Worm (Caenorhabditis elegans) whole organism, early embryonic: ENCODE measurements around the gene usp-46.
A peak's percentile ranks its signal among the peaks of the same experiment; 100 is the strongest.

Experiments
- B0310.2 ChIP-seq: sonication (generic microtip); optimal IDR thresholded peaks from 2 replicates; lab custom pipeline; 2016; ENCODE audit warnings: mild to moderate bottlenecking, missing genetic modification characterization, missing compliant biosample characterization
- F13C5.2 ChIP-seq: sonication (generic microtip); optimal IDR thresholded peaks from 2 replicates; lab custom pipeline; 2017; ENCODE audit warnings: mild to moderate bottlenecking, missing genetic modification characterization, inconsistent platforms, missing compliant biosample characterization
- aly-1 ChIP-seq: sonication (generic microtip); optimal IDR thresholded peaks from 2 replicates; lab custom pipeline; 2016; ENCODE audit warnings: missing genetic modification characterization, missing compliant biosample characterization
- ama-1 ChIP-seq: fragments of 150-350 bp; optimal IDR thresholded peaks from 2 replicates; lab custom pipeline; 2014
- ceh-13 ChIP-seq: fragments of 200-800 bp; sonication (Bioruptor generic); optimal IDR thresholded peaks from 2 replicates; lab custom pipeline; 2018; ENCODE audit warnings: mild to moderate bottlenecking, missing genetic modification characterization, missing compliant biosample characterization
- ceh-36 ChIP-seq: sonication (generic microtip); optimal IDR thresholded peaks from 2 replicates; lab custom pipeline; 2016; ENCODE audit warnings: missing genetic modification characterization, inconsistent platforms, missing compliant biosample characterization
- ets-7 ChIP-seq: sonication (generic microtip); optimal IDR thresholded peaks from 2 replicates; lab custom pipeline; 2016; ENCODE audit warnings: missing genotype, missing genetic modification characterization, missing compliant biosample characterization
- flt-1 ChIP-seq: fragments of 200-800 bp; sonication (Bioruptor generic); IDR thresholded peaks from 2 replicates; pipeline ENCODE4 v1.3.6; 2022; ENCODE audit warnings: missing genetic modification characterization, missing compliant biosample characterization
- hmbx-1 ChIP-seq: sonication (generic microtip); optimal IDR thresholded peaks from 2 replicates; lab custom pipeline; 2016; ENCODE audit warnings: mild to moderate bottlenecking, missing genetic modification characterization, missing compliant biosample characterization
- hmg-4 ChIP-seq: fragments of 200-800 bp; sonication (Bioruptor generic); optimal IDR thresholded peaks from 2 replicates; lab custom pipeline; 2018; ENCODE audit warnings: mild to moderate bottlenecking, missing genetic modification characterization, missing compliant biosample characterization
- hnd-1 ChIP-seq: sonication (generic microtip); optimal IDR thresholded peaks from 2 replicates; lab custom pipeline; 2016; ENCODE audit warnings: missing genetic modification characterization, missing compliant biosample characterization
- pes-1 ChIP-seq: fragments of 200-800 bp; sonication (Bioruptor generic); IDR thresholded peaks from 2 replicates; pipeline ENCODE4 v1.3.6; 2022; ENCODE audit warnings: missing genetic modification reagents, missing genetic modification characterization, missing compliant biosample characterization
- scrt-1 ChIP-seq: fragments of 200-800 bp; sonication (Bioruptor generic); IDR thresholded peaks from 2 replicates; pipeline ENCODE4 v1.3.6; 2022; ENCODE audit warnings: missing genetic modification characterization, missing compliant biosample characterization
- sea-1 ChIP-seq: fragments of 200-800 bp; sonication (Bioruptor generic); conservative IDR thresholded peaks from 2 replicates; pipeline ENCODE4 v1.3.6; 2022; ENCODE audit warnings: missing genetic modification characterization, missing compliant biosample characterization
- tbx-11 ChIP-seq: fragments of 200-800 bp; sonication (Bioruptor generic); IDR thresholded peaks from 2 replicates; pipeline ENCODE4 v1.3.6; 2022; ENCODE audit warnings: missing genetic modification characterization, missing compliant biosample characterization
- tbx-37 ChIP-seq: fragments of 200-800 bp; sonication (Bioruptor generic); conservative IDR thresholded peaks from 2 replicates; pipeline ENCODE4 v1.3.6; 2022; ENCODE audit warnings: missing genetic modification reagents, missing genetic modification characterization, missing compliant biosample characterization
- tra-4 ChIP-seq: sonication (generic microtip); optimal IDR thresholded peaks from 2 replicates; lab custom pipeline; 2017; ENCODE audit warnings: missing genetic modification characterization, missing compliant biosample characterization

usp-46 gene

ce11 chrIII:9766175-9766574 is 10.2 kb upstream of the usp-46 start, which contains the start of gene cbp-1:
cbp-1 (plus strand) TSS chrIII:9766509.
- no peak for TF ChIP-seq flt-1
- TF ChIP-seq ceh-13 (GFP tag; lab: Kevin White, UChicago) = no peak
- TF ChIP-seq hnd-1 (tag; lab: Kevin White, UChicago) = no peak
- TF ChIP-seq tbx-11 (GFP tag; lab: Robert Waterston, UW) = no peak
- TF ChIP-seq tbx-37 (GFP tag; lab: Robert Waterston, UW) = no peak
- no peak for TF ChIP-seq hmg-4 (GFP tag; lab: Kevin White, UChicago)
- TF ChIP-seq F13C5.2 (tag; lab: Kevin White, UChicago) = no peak
- no peak for TF ChIP-seq ets-7

DNA sequence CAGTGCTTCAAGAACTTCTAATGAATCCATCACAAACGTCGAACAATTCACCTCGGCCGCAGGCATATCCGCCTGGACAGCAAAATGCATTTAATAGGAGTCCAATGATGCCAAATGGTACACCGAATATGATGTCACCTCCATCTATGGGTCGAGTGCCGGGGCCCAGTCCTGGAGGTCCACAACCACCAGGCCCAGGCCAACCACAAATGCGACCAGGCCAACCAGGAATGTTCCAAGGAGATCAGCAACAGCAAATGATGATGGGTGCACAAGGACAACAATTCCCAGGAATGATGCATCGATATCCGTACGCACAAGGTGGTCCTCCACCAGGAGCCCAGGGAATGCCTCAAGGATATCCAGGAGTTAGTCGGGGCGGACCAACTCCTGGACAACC is 9.3 kb upstream of the usp-46 start:
- no peak for TF ChIP-seq ceh-36 (tag; lab: Kevin White, UChicago)

- no peak for TF ChIP-seq hmbx-1 (tag; lab: Kevin White, UChicago)
- no peak for TF ChIP-seq tbx-11 (GFP tag; lab: Robert Waterston, UW)
- TF ChIP-seq F13C5.2 (tag; lab: Kevin White, UChicago) = no peak
- no peak for TF ChIP-seq B0310.2 (tag; lab: Kevin White, UChicago)
- TF ChIP-seq ceh-13 (GFP tag; lab: Kevin White, UChicago) = no peak
- no peak for TF ChIP-seq flt-1
Measured at ce11 chrIII:9768023-9768422, 8.4 kb upstream of the usp-46 start.

ce11 chrIII:9770590-9770989 is 5.8 kb upstream of the usp-46 start:
- TF ChIP-seq sea-1 (GFP tag; lab: Robert Waterston, UW) = no peak
- TF ChIP-seq tra-4 (tag; lab: Kevin White, UChicago) = no peak
- TF ChIP-seq ama-1 (lab: Kevin White, UChicago) = peak; percentile 68
- TF ChIP-seq pes-1 = no peak
- TF ChIP-seq ets-7 = no peak
- TF ChIP-seq F13C5.2 (tag; lab: Kevin White, UChicago) = no peak
- TF ChIP-seq hmbx-1 (tag; lab: Kevin White, UChicago) = no peak
- no peak for TF ChIP-seq hmg-4 (GFP tag; lab: Kevin White, UChicago)
- no peak for TF ChIP-seq scrt-1 (GFP tag; lab: Robert Waterston, UW)

DNA sequence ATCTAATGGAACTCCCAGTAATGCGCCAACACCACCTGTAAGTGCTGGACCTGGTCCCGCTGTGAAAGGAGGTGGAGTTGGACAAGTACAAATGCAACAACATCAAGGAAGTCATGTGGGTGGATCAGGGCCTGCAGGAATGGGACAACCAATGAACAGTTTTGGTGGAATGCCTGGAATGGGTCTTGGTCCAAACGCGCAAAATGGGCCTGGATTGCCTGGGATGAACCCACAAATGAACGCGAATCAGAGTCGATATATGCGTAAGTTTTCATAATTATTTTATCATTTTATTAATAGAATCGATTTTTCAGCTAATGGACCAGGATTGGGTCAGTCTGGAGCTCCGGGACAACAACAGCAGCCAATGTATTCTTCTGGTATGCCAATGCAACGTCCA is 4.0 kb upstream of the usp-46 start:
- no peak for TF ChIP-seq hnd-1 (tag; lab: Kevin White, UChicago)
- TF ChIP-seq ceh-13 (GFP tag; lab: Kevin White, UChicago) = no peak

DNA sequence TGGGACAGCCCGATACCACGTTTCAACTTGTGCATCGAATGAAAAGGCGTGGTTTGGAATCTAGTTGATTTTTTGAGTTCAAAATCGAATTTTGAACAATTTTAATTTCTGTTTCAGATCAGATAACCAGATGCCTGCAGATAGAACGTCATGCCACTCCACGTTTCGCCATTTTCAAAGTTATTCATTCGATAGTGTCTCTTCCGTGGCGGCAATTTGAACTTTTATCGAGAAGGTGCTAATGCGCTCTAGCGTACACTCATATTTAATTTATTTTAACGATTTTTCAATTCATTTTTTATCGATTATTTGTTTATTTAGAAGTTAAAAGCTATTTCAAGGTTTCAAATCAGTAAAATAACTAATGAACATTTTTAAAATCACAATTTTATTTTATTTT is 507 bp upstream of the usp-46 start:
- no peak for TF ChIP-seq B0310.2 (tag; lab: Kevin White, UChicago)
- no peak for TF ChIP-seq hmbx-1 (tag; lab: Kevin White, UChicago)

ce11 chrIII:9779080-9779479 is 2.7 kb downstream of the usp-46 start:
- TF ChIP-seq B0310.2 (tag; lab: Kevin White, UChicago) (no peak), hnd-1 (tag; lab: Kevin White, UChicago) (no peak), tbx-37 (GFP tag; lab: Robert Waterston, UW) (no peak), hmbx-1 (tag; lab: Kevin White, UChicago) (no peak), ama-1 (lab: Kevin White, UChicago) (no peak)

DNA sequence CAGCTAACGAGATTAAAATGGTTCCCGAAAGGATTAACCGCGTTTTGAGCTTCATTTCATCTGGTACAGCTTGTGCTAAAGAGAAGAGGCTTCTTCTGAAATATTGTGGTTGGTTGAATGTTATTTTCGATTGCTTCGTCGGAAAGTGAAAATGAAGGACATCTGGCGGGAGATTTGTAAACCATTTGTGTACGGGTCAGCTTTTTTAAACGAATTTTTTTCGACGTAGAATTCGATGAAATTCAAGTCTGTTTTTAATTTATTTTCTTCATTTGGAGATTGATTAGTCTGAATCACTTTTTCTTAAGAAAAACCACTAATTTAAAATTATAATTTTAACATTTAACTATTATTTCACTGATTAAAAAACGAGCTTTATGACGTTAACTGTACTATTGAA is 3.8 kb downstream of the usp-46 start, which contains the start of gene sqv-3:
Gene sqv-3, minus strand, starts transcription at position 101 of the 400 bp plus-strand sequence.
- TF ChIP-seq ama-1 (lab: Kevin White, UChicago) (no peak), hmg-4 (GFP tag; lab: Kevin White, UChicago) (no peak)

DNA sequence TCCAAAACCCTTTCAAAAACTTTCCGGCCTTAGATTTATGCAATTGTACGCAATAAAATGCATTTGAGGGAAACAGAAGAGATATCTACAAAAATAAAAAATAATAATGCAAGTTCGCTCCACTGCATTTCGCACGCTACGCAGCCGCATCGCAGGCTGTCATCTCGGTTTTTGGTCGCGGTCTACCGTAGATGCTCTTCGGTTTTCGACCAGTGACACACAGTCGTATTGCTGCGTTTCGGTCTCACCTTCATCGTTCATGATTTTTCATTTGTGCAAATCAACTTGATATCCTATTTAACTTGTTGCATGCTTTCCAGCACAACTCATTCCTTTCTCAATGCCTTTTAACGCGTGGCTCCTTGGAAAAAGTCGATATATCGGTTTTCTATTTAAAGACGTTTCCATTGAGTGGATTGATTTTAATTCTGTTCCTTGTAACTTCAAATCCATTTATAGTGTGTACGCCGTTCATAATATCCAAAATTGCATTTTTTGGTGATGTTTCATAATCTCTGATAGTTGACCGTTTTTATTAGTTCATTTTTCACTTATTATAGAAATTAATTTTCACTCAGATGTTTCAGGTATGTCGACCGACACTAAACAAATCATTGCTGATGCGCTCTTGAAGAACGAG is 4.4 kb downstream of the usp-46 start, which contains the start of gene vha-1:
Gene vha-1, plus strand, starts transcription at position 590 of the 640 bp plus-strand sequence.
- TF ChIP-seq hmg-4 (GFP tag; lab: Kevin White, UChicago) (no peak), B0310.2 (tag; lab: Kevin White, UChicago) (no peak), pes-1 (0 out of 2 replicates have a peak, but pooled peaks have one; percentile 31), F13C5.2 (tag; lab: Kevin White, UChicago) (peak; percentile 54), ceh-13 (GFP tag; lab: Kevin White, UChicago) (no peak), sea-1 (GFP tag; lab: Robert Waterston, UW) (0 out of 2 replicates have a peak, but pooled peaks have one; percentile 58), tbx-11 (GFP tag; lab: Robert Waterston, UW) (no peak), hmbx-1 (tag; lab: Kevin White, UChicago) (no peak), tbx-37 (GFP tag; lab: Robert Waterston, UW) (no peak)

- peak; percentile 27 for TF ChIP-seq ama-1 (lab: Kevin White, UChicago)
- no peak for TF ChIP-seq aly-1 (tag; lab: Kevin White, UChicago)
Measured at ce11 chrIII:9782011-9782436, 5.6 kb downstream of the usp-46 start, which contains the start of gene vha-2. vha-2 (plus strand) TSS chrIII:9782164.
